Fruit fly (Drosophila melanogaster) whole organism, prepupa: Measurements from ENCODE around the gene CG15773.

ENCODE experiments used
- CG10631 ChIP-seq: fragments of 200-800 bp; sonication (Bioruptor generic); optimal IDR thresholded peaks from 2 replicates; lab custom pipeline; 2016; ENCODE audit warnings: missing biosample characterization, missing genetic modification characterization
- CG10669 ChIP-seq: fragments of 200-800 bp; sonication (Bioruptor generic); optimal IDR thresholded peaks from 3 replicates; lab custom pipeline; 2018; ENCODE audit warnings: missing biosample characterization, mild to moderate bottlenecking, missing genetic modification characterization, moderate library complexity
- CG11294 ChIP-seq: fragments of 200-800 bp; sonication (Bioruptor generic); IDR thresholded peaks from 2 replicates; pipeline ENCODE4 v1.3.6; 2022; ENCODE audit warnings: missing biosample characterization, missing genetic modification characterization
- CG11762 ChIP-seq: fragments of 200-800 bp; sonication (Bioruptor generic); optimal IDR thresholded peaks from 3 replicates; lab custom pipeline; 2016; ENCODE audit warnings: missing biosample characterization, missing genetic modification characterization; ENCODE audit not compliant: insufficient read depth
- CG15336 ChIP-seq: fragments of 200-800 bp; sonication (Bioruptor generic); IDR thresholded peaks from 2 replicates; pipeline ENCODE4 v1.3.6; 2022; ENCODE audit warnings: missing biosample characterization, missing genetic modification characterization
- CG1621 ChIP-seq: fragments of 200-800 bp; sonication (Bioruptor generic); optimal IDR thresholded peaks from 3 replicates; lab custom pipeline; 2018; ENCODE audit warnings: missing biosample characterization, mild to moderate bottlenecking, missing genetic modification characterization
- CG3032 ChIP-seq: fragments of 200-800 bp; optimal IDR thresholded peaks from 2 replicates; lab custom pipeline; 2019; ENCODE audit warnings: missing biosample characterization, mild to moderate bottlenecking, missing genetic modification characterization, moderate library complexity
- CG31627 ChIP-seq: fragments of 200-800 bp; sonication (Bioruptor generic); optimal IDR thresholded peaks from 3 replicates; lab custom pipeline; 2016; ENCODE audit warnings: missing biosample characterization, missing genetic modification characterization
- CG34406 ChIP-seq: fragments of 200-800 bp; sonication (Bioruptor generic); optimal IDR thresholded peaks from 3 replicates; lab custom pipeline; 2016; ENCODE audit warnings: missing biosample characterization, missing genetic modification characterization
- CG6276 ChIP-seq: fragments of 200-800 bp; sonication (Bioruptor generic); optimal IDR thresholded peaks from 2 replicates; lab custom pipeline; 2017; ENCODE audit warnings: missing biosample characterization, mild to moderate bottlenecking, missing genetic modification characterization
- CG6808 ChIP-seq: fragments of 200-800 bp; sonication (Bioruptor generic); optimal IDR thresholded peaks from 3 replicates; lab custom pipeline; 2017; ENCODE audit warnings: missing biosample characterization, missing genetic modification characterization, mild to moderate bottlenecking, moderate library complexity, missing genetic modification reagents
- CG6854 ChIP-seq: fragments of 200-800 bp; sonication (Bioruptor generic); optimal IDR thresholded peaks from 2 replicates; lab custom pipeline; 2017; ENCODE audit warnings: missing biosample characterization, mild to moderate bottlenecking, missing genetic modification characterization
- CG7368 ChIP-seq: fragments of 200-800 bp; sonication (Bioruptor generic); optimal IDR thresholded peaks from 3 replicates; lab custom pipeline; 2016; ENCODE audit warnings: missing biosample characterization, missing genetic modification characterization
- CG8319 ChIP-seq: fragments of 200-800 bp; sonication (Bioruptor generic); optimal IDR thresholded peaks from 3 replicates; lab custom pipeline; 2016; ENCODE audit warnings: missing biosample characterization, missing genetic modification characterization
- CG9139 ChIP-seq: fragments of 200-800 bp; sonication (Bioruptor generic); optimal IDR thresholded peaks from 3 replicates; lab custom pipeline; 2017; ENCODE audit warnings: missing biosample characterization, mild to moderate bottlenecking, missing genetic modification characterization
- Eip75B ChIP-seq: fragments of 200-800 bp; sonication (Bioruptor generic); optimal IDR thresholded peaks from 3 replicates; lab custom pipeline; 2016; ENCODE audit warnings: missing biosample characterization, missing genetic modification characterization
- Eip78C ChIP-seq: fragments of 200-800 bp; sonication (Bioruptor generic); peaks from one replicate; lab custom pipeline; 2016; ENCODE audit warnings: missing biosample characterization, missing genetic modification characterization
- Eip93F ChIP-seq: fragments of 200-800 bp; sonication (Bioruptor generic); optimal IDR thresholded peaks from 2 replicates; lab custom pipeline; 2016; ENCODE audit warnings: missing biosample characterization, mild to moderate bottlenecking, missing genetic modification characterization
- Gug ChIP-seq: fragments of 200-800 bp; sonication (Bioruptor generic); IDR thresholded peaks from 2 replicates; pipeline ENCODE4 v1.3.6; 2022; ENCODE audit warnings: missing biosample characterization, missing genetic modification characterization
- Lpt ChIP-seq: fragments of 200-800 bp; sonication (Bioruptor generic); optimal IDR thresholded peaks from 3 replicates; lab custom pipeline; 2016; ENCODE audit warnings: missing biosample characterization, missing genetic modification characterization
- OdsH ChIP-seq: fragments of 200-800 bp; sonication (Bioruptor generic); optimal IDR thresholded peaks from 3 replicates; lab custom pipeline; 2016; ENCODE audit warnings: missing biosample characterization, missing genetic modification characterization
- Smox ChIP-seq: fragments of 200-800 bp; sonication (Bioruptor generic); optimal IDR thresholded peaks from 3 replicates; lab custom pipeline; 2016; ENCODE audit warnings: missing biosample characterization, missing genetic modification characterization
- Sox102F ChIP-seq: fragments of 200-800 bp; sonication (Bioruptor generic); optimal IDR thresholded peaks from 2 replicates; lab custom pipeline; 2016; ENCODE audit warnings: missing biosample characterization, mild to moderate bottlenecking, missing genetic modification characterization
- Sox14 ChIP-seq: fragments of 200-800 bp; sonication (Bioruptor generic); optimal IDR thresholded peaks from 3 replicates; lab custom pipeline; 2016; ENCODE audit warnings: missing biosample characterization, missing genetic modification characterization
- Sox15 ChIP-seq: fragments of 200-800 bp; sonication (Bioruptor generic); optimal IDR thresholded peaks from 3 replicates; lab custom pipeline; 2016; ENCODE audit warnings: missing biosample characterization, missing genetic modification characterization
- acj6 ChIP-seq: fragments of 200-800 bp; sonication (Bioruptor generic); optimal IDR thresholded peaks from 3 replicates; lab custom pipeline; 2016; ENCODE audit warnings: missing biosample characterization, missing genetic modification characterization
- dac ChIP-seq: fragments of 200-800 bp; sonication (Bioruptor generic); optimal IDR thresholded peaks from 2 replicates; lab custom pipeline; 2017; ENCODE audit warnings: missing biosample characterization, mild to moderate bottlenecking, missing genetic modification characterization
- dsx ChIP-seq: fragments of 200-800 bp; optimal IDR thresholded peaks from 3 replicates; lab custom pipeline; 2019; ENCODE audit warnings: missing biosample characterization, mild to moderate bottlenecking, missing genetic modification characterization, moderate library complexity; ENCODE audit not compliant: poor library complexity, severe bottlenecking
- eg ChIP-seq: fragments of 200-800 bp; sonication (Bioruptor generic); IDR thresholded peaks from 3 replicates; pipeline ENCODE4 v1.3.6; 2022; ENCODE audit warnings: missing biosample characterization, missing genetic modification characterization
- esn ChIP-seq: fragments of 200-800 bp; sonication (Bioruptor generic); optimal IDR thresholded peaks from 2 replicates; lab custom pipeline; 2016; ENCODE audit warnings: missing biosample characterization, mild to moderate bottlenecking, missing genetic modification characterization, moderate library complexity
- fd59A ChIP-seq: fragments of 200-800 bp; sonication (Bioruptor generic); optimal IDR thresholded peaks from 2 replicates; lab custom pipeline; 2017; ENCODE audit warnings: missing biosample characterization, mild to moderate bottlenecking, missing genetic modification characterization, missing genetic modification reagents
- fd85E ChIP-seq: fragments of 200-800 bp; sonication (Bioruptor generic); optimal IDR thresholded peaks from 3 replicates; lab custom pipeline; 2016; ENCODE audit warnings: missing biosample characterization, missing genetic modification characterization
- lz ChIP-seq: fragments of 200-800 bp; sonication (Bioruptor generic); optimal IDR thresholded peaks from 3 replicates; lab custom pipeline; 2016; ENCODE audit warnings: missing biosample characterization, missing genetic modification characterization
- net ChIP-seq: fragments of 200-800 bp; sonication (Bioruptor generic); optimal IDR thresholded peaks from 3 replicates; lab custom pipeline; 2016; ENCODE audit warnings: missing biosample characterization, missing genetic modification characterization
- spab ChIP-seq: fragments of 200-800 bp; sonication (Bioruptor generic); optimal IDR thresholded peaks from 2 replicates; lab custom pipeline; 2017; ENCODE audit warnings: missing biosample characterization, mild to moderate bottlenecking, missing genetic modification characterization, missing genetic modification reagents
- ss ChIP-seq, 2 experiments: fragments of 200-800 bp; sonication (Bioruptor generic); optimal IDR thresholded peaks; 2 replicates in 1 of 2; 3 replicates in 1 of 2; lab custom pipeline; 2017 to 2018; ENCODE audit warnings: mild to moderate bottlenecking in 2 of 2, missing biosample characterization in 2 of 2, missing genetic modification characterization in 2 of 2, moderate library complexity in 1 of 2
- vri ChIP-seq: fragments of 200-800 bp; sonication (Bioruptor generic); optimal IDR thresholded peaks from 3 replicates; lab custom pipeline; 2016; ENCODE audit warnings: missing biosample characterization, mild to moderate bottlenecking, missing genetic modification characterization

Gene CG15773

dm6 chrX:5746864-5747861 is 14.6 kb downstream of the CG15773 start, which contains the start of the genes IntS6 and Rtel1 (continued):
- TF ChIP-seq fd85E (GFP tag; lab: Kevin White, UChicago) (peak; percentile 40), dac (peak; percentile 79), CG31627 (GFP tag; lab: Kevin White, UChicago) (peak; percentile 95), CG7368 (peak; percentile 82), CG8319 (GFP tag; lab: Kevin White, UChicago) (peak; percentile 87), CG11762 (GFP tag; lab: Kevin White, UChicago) (peak; percentile 87), CG6808 (peak; percentile 80), Eip75B (GFP tag; lab: Kevin White, UChicago) (peak; percentile 91), CG9139 (GFP tag; lab: Kevin White, UChicago) (peak; percentile 65), CG11294 (GFP tag; lab: Robert Waterston, UW) (peak; percentile 83), Sox15 (peak; percentile 90)

- TF ChIP-seq esn (GFP tag; lab: Kevin White, UChicago), result no peak
- TF ChIP-seq dsx (GFP tag; lab: Kevin White, UChicago), result no peak
- TF ChIP-seq CG10631, result no peak
- no peak for TF ChIP-seq Eip93F
- TF ChIP-seq lz (GFP tag; lab: Kevin White, UChicago), result no peak
- TF ChIP-seq dac, result no peak
- TF ChIP-seq CG15336 (GFP tag; lab: Robert Waterston, UW), result no peak
- TF ChIP-seq Eip78C, result no peak
- TF ChIP-seq OdsH (GFP tag; lab: Kevin White, UChicago), result no peak
- TF ChIP-seq CG3032 (tag; lab: Kevin White, UChicago), result no peak
- no peak for TF ChIP-seq Gug (GFP tag; lab: Robert Waterston, UW)
- TF ChIP-seq CG8319 (GFP tag; lab: Kevin White, UChicago), result no peak
- TF ChIP-seq spab (GFP tag; lab: Kevin White, UChicago), result no peak
- no peak for TF ChIP-seq vri (GFP tag; lab: Kevin White, UChicago)
- no peak for TF ChIP-seq Sox102F (GFP tag; lab: Kevin White, UChicago)
- TF ChIP-seq Lpt (GFP tag; lab: Kevin White, UChicago), result no peak
- no peak for TF ChIP-seq net (GFP tag; lab: Kevin White, UChicago)
- no peak for TF ChIP-seq acj6
- no peak for TF ChIP-seq Sox14 (GFP tag; lab: Kevin White, UChicago)
These were observed 19.4 kb downstream of the CG15773 start, which contains the start of gene CG15772 for dm6 chrX:5751949-5752348. Gene CG15772, plus strand, starts transcription at chrX:5752249.

dm6 chrX:5752838-5753237 is 20.3 kb downstream of the CG15773 start:
- TF ChIP-seq ss (GFP tag; optimal IDR thresholded peaks at IDR 0.05; lab: Kevin White, UChicago) (no peak), eg (no peak), Smox (no peak), OdsH (GFP tag; lab: Kevin White, UChicago) (no peak), CG10669 (GFP tag; lab: Kevin White, UChicago) (no peak), dsx (GFP tag; lab: Kevin White, UChicago) (no peak), Sox15 (no peak), CG6854 (no peak), fd59A (GFP tag; lab: Kevin White, UChicago) (no peak), CG6276 (GFP tag; lab: Kevin White, UChicago) (no peak), Sox14 (GFP tag; lab: Kevin White, UChicago) (no peak), CG34406 (GFP tag; lab: Kevin White, UChicago) (no peak), CG1621 (no peak)
